Worm (Caenorhabditis elegans): ENCODE data around the gene C14A4.13.

C14A4.13 gene

DNA sequence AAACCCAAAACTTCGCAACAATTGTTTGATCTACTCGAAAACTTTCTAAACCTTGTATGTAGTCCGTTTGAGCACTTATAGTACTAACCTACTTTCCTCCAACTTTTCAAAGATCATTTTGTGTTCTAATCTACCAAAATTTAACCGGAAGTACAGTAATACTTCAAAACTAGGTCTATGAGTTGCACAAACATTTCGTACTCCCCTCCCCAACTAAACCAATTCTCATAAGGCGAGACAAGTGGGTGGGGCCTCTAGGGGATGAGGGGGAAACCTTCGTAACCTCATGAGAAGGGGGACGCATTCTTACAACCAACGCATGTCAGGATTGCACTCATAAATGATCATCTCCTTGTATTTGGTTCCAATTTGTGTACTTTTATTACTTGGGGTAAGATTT, 3.7 kb downstream of the C14A4.13 start, which contains the start of gene cutl-9:
TSS of gene cutl-9 (plus strand) at position 301 of the 400 bp plus-strand sequence.
- TF ChIP-seq ets-7 (tag; optimal IDR thresholded peaks at IDR 0.05) (no peak), hmg-4 (GFP tag; optimal IDR thresholded peaks at IDR 0.05) (no peak), ceh-36 (tag; optimal IDR thresholded peaks at IDR 0.05) (no peak), B0310.2 (tag; optimal IDR thresholded peaks at IDR 0.05) (no peak), flt-1 (GFP tag; IDR thresholded peaks at IDR 0.05) (no peak), F13C5.2 (tag; optimal IDR thresholded peaks at IDR 0.05) (no peak), sea-1 (GFP tag; conservative IDR thresholded peaks at IDR 0.05) (no peak), scrt-1 (GFP tag; IDR thresholded peaks at IDR 0.05) (no peak), hnd-1 (tag; optimal IDR thresholded peaks at IDR 0.05) (no peak), ceh-13 (GFP tag; optimal IDR thresholded peaks at IDR 0.05) (no peak)

DNA sequence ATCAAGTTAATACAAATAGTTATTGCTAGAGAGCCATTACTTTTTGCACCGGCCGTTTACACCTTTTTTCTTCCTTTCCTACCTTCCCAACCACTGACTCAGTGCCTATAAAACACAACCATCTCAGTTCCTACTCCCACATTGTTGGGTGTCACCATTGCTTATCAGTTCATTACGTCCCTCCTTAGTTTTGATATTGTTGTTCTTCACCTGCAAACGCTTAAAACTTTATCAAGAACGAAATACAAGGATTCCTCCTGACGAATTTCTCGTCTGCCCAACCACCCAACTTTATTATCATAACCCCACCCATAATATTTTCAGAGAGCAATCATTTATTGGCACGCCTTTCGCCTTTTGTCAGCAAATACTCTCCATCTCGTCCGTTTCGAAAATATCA, 8.8 kb downstream of the C14A4.13 start:
- TF ChIP-seq ceh-13 (GFP tag; optimal IDR thresholded peaks at IDR 0.05) (no peak), tra-4 (tag; optimal IDR thresholded peaks at IDR 0.05) (no peak), tbx-11 (GFP tag; IDR thresholded peaks at IDR 0.05) (no peak), flt-1 (GFP tag; IDR thresholded peaks at IDR 0.05) (no peak)

DNA sequence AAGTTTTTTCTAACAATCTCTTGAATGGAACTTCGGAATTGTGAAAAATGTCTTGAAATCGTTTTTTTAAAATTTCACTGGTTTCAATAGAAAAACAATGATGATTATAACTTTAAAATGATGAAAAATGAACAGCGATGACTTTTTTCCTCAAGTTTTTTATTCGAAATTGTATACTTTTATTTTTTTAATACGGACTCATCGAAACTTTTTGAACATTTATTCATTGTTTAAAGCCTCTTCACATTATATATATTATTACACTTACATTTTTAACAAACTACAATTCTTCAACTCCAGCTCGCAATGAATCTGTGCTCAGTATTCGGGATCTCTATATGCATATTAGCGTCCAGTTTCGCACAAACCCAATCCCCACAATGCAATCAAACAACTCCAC, 9.7 kb downstream of the C14A4.13 start, which contains the start of gene M28.8:
TSS of gene M28.8 (plus strand) at position 301 of the 400 bp plus-strand sequence.
- TF ChIP-seq pes-1 (GFP tag; IDR thresholded peaks at IDR 0.05) (no peak), tra-4 (tag; optimal IDR thresholded peaks at IDR 0.05) (no peak), F13C5.2 (tag; optimal IDR thresholded peaks at IDR 0.05) (no peak), aly-1 (tag; optimal IDR thresholded peaks at IDR 0.05) (no peak), tbx-11 (GFP tag; IDR thresholded peaks at IDR 0.05) (no peak), ama-1 (optimal IDR thresholded peaks at IDR 0.05) (no peak), ceh-13 (GFP tag; optimal IDR thresholded peaks at IDR 0.05) (no peak), sea-1 (GFP tag; conservative IDR thresholded peaks at IDR 0.05) (no peak), tbx-37 (GFP tag; conservative IDR thresholded peaks at IDR 0.05) (no peak), scrt-1 (GFP tag; IDR thresholded peaks at IDR 0.05) (no peak), B0310.2 (tag; optimal IDR thresholded peaks at IDR 0.05) (no peak), hmg-4 (GFP tag; optimal IDR thresholded peaks at IDR 0.05) (no peak), flt-1 (GFP tag; IDR thresholded peaks at IDR 0.05) (no peak), ceh-36 (tag; optimal IDR thresholded peaks at IDR 0.05) (no peak), hmbx-1 (tag; optimal IDR thresholded peaks at IDR 0.05) (no peak), hnd-1 (tag; optimal IDR thresholded peaks at IDR 0.05) (no peak), ets-7 (tag; optimal IDR thresholded peaks at IDR 0.05) (no peak)

DNA sequence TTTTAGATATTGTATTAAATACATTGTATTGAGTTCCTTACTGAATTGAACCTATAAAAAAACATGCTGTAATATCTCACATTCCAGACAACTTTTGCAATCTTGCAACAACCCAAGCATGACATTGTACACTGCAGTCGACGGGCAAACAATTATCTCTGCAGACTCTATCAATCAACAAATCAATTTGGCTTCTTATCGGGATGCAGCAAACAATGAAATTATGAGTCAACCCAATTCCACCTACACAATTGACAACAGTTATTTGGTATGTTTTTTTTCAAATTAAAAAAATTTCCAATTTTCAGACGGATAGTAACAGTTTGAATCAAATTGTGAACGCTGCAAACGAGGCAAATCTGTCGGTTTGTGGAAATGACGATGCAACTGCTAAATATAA, 12.7 kb downstream of the C14A4.13 start:
- TF ChIP-seq ama-1 (optimal IDR thresholded peaks at IDR 0.05) (no peak), hmg-4 (GFP tag; optimal IDR thresholded peaks at IDR 0.05) (no peak), B0310.2 (tag; optimal IDR thresholded peaks at IDR 0.05) (no peak), tbx-37 (GFP tag; conservative IDR thresholded peaks at IDR 0.05) (no peak), tra-4 (tag; optimal IDR thresholded peaks at IDR 0.05) (no peak), ceh-13 (GFP tag; optimal IDR thresholded peaks at IDR 0.05) (no peak), tbx-11 (GFP tag; IDR thresholded peaks at IDR 0.05) (no peak), flt-1 (GFP tag; IDR thresholded peaks at IDR 0.05) (no peak), hmbx-1 (tag; optimal IDR thresholded peaks at IDR 0.05) (no peak), hnd-1 (tag; optimal IDR thresholded peaks at IDR 0.05) (no peak), F13C5.2 (tag; optimal IDR thresholded peaks at IDR 0.05) (no peak), ets-7 (tag; optimal IDR thresholded peaks at IDR 0.05) (no peak), scrt-1 (GFP tag; IDR thresholded peaks at IDR 0.05) (no peak), ceh-36 (tag; optimal IDR thresholded peaks at IDR 0.05) (no peak), pes-1 (GFP tag; IDR thresholded peaks at IDR 0.05) (no peak), aly-1 (tag; optimal IDR thresholded peaks at IDR 0.05) (no peak), sea-1 (GFP tag; conservative IDR thresholded peaks at IDR 0.05) (no peak)

DNA sequence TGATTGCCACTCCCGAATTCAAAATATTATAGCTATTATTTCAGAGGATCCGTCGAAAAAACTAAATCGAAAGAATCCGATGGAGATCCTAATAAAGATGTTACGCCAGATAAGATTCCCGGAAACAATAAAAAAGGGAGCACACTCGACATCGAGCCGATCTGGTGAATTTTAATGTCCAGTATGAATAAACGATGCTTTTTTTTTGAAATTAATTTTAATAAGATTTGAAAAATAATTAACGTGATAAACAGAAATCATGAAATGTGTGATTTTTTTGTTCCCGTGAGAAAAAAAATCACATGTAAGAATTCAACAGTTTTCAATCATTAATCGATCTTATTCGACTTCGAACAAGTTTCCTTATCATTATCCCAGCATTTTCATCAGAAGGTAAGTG, 20.9 kb downstream of the C14A4.13 start, which contains the start of gene M28.9:
TSS of gene M28.9 (plus strand) at position 301 of the 400 bp plus-strand sequence.
- TF ChIP-seq hnd-1 (tag; optimal IDR thresholded peaks at IDR 0.05) (no peak), pes-1 (GFP tag; IDR thresholded peaks at IDR 0.05) (no peak), tra-4 (tag; optimal IDR thresholded peaks at IDR 0.05) (no peak), scrt-1 (GFP tag; IDR thresholded peaks at IDR 0.05) (no peak), ceh-13 (GFP tag; optimal IDR thresholded peaks at IDR 0.05) (no peak), tbx-37 (GFP tag; conservative IDR thresholded peaks at IDR 0.05) (no peak), hmbx-1 (tag; optimal IDR thresholded peaks at IDR 0.05) (no peak), ceh-36 (tag; optimal IDR thresholded peaks at IDR 0.05) (no peak), hmg-4 (GFP tag; optimal IDR thresholded peaks at IDR 0.05) (no peak), B0310.2 (tag; optimal IDR thresholded peaks at IDR 0.05) (no peak), aly-1 (tag; optimal IDR thresholded peaks at IDR 0.05) (no peak), ets-7 (tag; optimal IDR thresholded peaks at IDR 0.05) (no peak)

DNA sequence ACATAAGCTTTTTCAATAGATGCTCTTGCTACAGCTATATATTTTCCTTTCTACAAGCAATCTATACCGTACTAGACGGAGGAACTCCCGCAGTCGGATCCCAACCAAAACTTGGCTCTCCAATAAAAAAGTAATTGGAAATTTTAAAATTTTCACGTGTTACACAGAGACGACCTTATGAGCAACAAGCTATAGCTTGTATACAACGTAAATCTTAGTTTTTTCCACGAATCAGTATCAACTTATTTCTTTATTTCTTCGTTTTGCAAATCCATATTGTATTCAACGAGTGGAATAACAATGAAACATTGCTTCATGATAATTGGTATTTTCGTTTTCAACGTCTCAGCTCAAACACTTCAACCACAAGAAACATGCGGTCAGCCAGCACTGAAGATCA, 25.1 kb downstream of the C14A4.13 start, which contains the start of gene M28.4:
TSS of gene M28.4 (plus strand) at position 301 of the 400 bp plus-strand sequence.
- no peak for TF ChIP-seq ets-7 (tag; optimal IDR thresholded peaks at IDR 0.05)
- no peak for TF ChIP-seq ama-1 (optimal IDR thresholded peaks at IDR 0.05)
- no peak for TF ChIP-seq ceh-36 (tag; optimal IDR thresholded peaks at IDR 0.05)
- TF ChIP-seq scrt-1 (GFP tag; IDR thresholded peaks at IDR 0.05): no peak
- TF ChIP-seq B0310.2 (tag; optimal IDR thresholded peaks at IDR 0.05): no peak
- TF ChIP-seq tbx-11 (GFP tag; IDR thresholded peaks at IDR 0.05): no peak
- TF ChIP-seq ceh-13 (GFP tag; optimal IDR thresholded peaks at IDR 0.05): no peak
- TF ChIP-seq hmg-4 (GFP tag; optimal IDR thresholded peaks at IDR 0.05): no peak
- TF ChIP-seq sea-1 (GFP tag; conservative IDR thresholded peaks at IDR 0.05): no peak
- no peak for TF ChIP-seq flt-1 (GFP tag; IDR thresholded peaks at IDR 0.05)
- TF ChIP-seq tra-4 (tag; optimal IDR thresholded peaks at IDR 0.05): no peak
- TF ChIP-seq F13C5.2 (tag; optimal IDR thresholded peaks at IDR 0.05): no peak
- no peak for TF ChIP-seq tbx-37 (GFP tag; conservative IDR thresholded peaks at IDR 0.05)
- no peak for TF ChIP-seq aly-1 (tag; optimal IDR thresholded peaks at IDR 0.05)
- no peak for TF ChIP-seq hmbx-1 (tag; optimal IDR thresholded peaks at IDR 0.05)
- TF ChIP-seq pes-1 (GFP tag; IDR thresholded peaks at IDR 0.05): no peak

DNA sequence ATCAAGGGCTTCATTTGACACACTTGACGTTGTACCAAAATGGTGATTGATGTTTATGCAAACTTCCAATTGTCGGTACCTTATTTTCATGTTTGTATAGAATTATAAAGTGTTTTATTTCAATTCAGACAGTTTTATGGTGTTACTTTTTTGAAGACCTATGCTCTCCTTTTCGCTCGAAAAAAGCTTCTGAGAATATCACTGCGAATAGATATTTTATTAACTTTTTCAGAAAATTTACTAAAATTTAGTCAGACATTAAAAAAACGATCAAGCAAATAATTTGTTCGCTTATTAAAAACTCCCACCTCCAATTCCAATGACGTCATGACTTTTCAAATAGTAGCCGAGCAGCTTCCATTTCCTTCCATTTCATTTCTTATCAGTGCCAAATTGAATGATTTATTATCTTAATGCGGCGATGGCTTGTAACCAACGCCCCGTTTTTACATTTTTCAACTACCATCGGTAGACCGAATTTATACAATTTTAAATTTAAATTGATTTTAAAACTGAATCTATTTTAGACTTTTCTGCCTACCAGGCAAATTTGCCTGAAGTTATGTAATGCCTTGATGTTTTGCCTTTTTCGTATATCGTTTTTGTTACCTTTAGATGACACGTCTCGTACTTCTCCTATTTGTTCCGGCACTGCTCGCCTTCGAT, 28.8 kb downstream of the C14A4.13 start, which contains the start of gene M28.10:
TSS of gene M28.10 (plus strand) at position 616 of the 666 bp plus-strand sequence.
- TF ChIP-seq scrt-1 (GFP tag; IDR thresholded peaks at IDR 0.05) (no peak), ceh-36 (tag; optimal IDR thresholded peaks at IDR 0.05) (no peak), F13C5.2 (tag; optimal IDR thresholded peaks at IDR 0.05) (no peak), hmg-4 (GFP tag; optimal IDR thresholded peaks at IDR 0.05) (no peak), hnd-1 (tag; optimal IDR thresholded peaks at IDR 0.05) (no peak), ama-1 (optimal IDR thresholded peaks at IDR 0.05) (no peak), ets-7 (tag; optimal IDR thresholded peaks at IDR 0.05) (no peak), pes-1 (GFP tag; IDR thresholded peaks at IDR 0.05) (no peak), hmbx-1 (tag; optimal IDR thresholded peaks at IDR 0.05) (no peak), tbx-37 (GFP tag; conservative IDR thresholded peaks at IDR 0.05) (no peak), sea-1 (GFP tag; conservative IDR thresholded peaks at IDR 0.05) (no peak), tbx-11 (GFP tag; IDR thresholded peaks at IDR 0.05) (no peak)
